Fruit fly (Drosophila melanogaster): ENCODE data around the gene RagA-B.
A peak's percentile ranks its signal among the peaks of the same experiment; 100 is the strongest.

RagA-B gene

DNA sequence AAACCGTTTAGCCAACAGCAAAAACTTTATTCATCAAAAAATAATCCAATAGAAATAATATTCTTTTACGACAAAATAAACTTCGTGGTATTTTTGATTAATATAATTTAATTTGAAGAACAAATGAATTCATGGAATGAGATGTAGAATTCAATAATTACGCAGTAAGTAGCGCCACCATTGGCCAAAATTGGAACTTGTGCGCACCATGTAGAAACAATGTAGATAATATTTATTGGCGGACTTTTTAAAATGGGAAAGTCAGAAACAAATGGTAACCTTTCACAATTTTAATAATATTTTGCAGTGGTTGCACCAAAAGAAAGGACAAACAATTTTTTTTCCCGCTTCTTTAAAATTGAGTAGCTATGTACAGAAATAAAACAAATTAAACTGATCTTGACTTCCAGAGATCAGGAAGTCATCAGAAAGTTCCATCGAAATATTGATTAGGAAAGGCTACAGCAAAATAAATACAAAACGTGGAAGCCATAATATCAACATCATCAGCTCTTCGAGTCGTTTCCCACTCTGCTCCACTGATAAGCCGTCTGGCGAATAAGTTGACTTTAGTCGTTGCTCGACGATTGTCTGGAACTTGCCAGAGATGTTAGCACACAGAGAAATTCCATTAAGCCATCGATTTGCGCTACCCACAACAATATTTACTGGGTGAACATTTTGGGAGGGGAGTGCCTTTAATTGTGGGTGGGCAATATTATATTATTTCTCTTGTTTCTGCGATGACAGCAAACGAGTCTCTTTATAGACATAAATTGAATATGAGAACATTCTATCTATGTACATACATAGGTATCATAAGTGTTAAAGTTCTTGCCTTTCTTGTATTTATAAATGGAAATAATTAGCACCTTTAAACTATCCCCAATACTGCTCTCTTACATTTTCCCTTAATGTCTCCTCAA, 4.0 kb downstream of the RagA-B start (continued):
- TF ChIP-seq HLH54F (GFP tag; optimal IDR thresholded peaks at IDR 0.05) (no peak), prd (optimal IDR thresholded peaks at IDR 0.05) (no peak), prd (GFP tag; IDR thresholded peaks at IDR 0.05) (no peak), NC2α (GFP tag; optimal IDR thresholded peaks at IDR 0.05) (no peak), gcm2 (GFP tag; optimal IDR thresholded peaks at IDR 0.05) (peak; percentile 3), CG10274 (GFP tag; optimal IDR thresholded peaks at IDR 0.05) (no peak), org-1 (GFP tag; optimal IDR thresholded peaks at IDR 0.05) (no peak), gem (tag; optimal IDR thresholded peaks at IDR 0.05) (peak; percentile 1), CG34422 (GFP tag; IDR thresholded peaks at IDR 0.05) (no peak), CG16813 (GFP tag; IDR thresholded peaks at IDR 0.05; ENCODE audit: partially characterized antibody) (peak; percentile 60; the same call in 2 of the 3 replicates), tap (tag; optimal IDR thresholded peaks at IDR 0.05) (no peak), CG12299 (tag; optimal IDR thresholded peaks at IDR 0.05) (no peak), CG6765 (GFP tag; optimal IDR thresholded peaks at IDR 0.05) (peak; percentile 2), cg (GFP tag; optimal IDR thresholded peaks at IDR 0.05) (no peak), HmgZ (tag; optimal IDR thresholded peaks at IDR 0.05) (peak; percentile 20), Hr39 (optimal IDR thresholded peaks at IDR 0.05) (no peak), aop (GFP tag; IDR thresholded peaks at IDR 0.05) (no peak), Dref (GFP tag; IDR thresholded peaks at IDR 0.05) (no peak), rib (GFP tag; IDR thresholded peaks at IDR 0.05) (0 out of 2 replicates have a peak, but pooled peaks have one; percentile 9), grn (GFP tag; optimal IDR thresholded peaks at IDR 0.05) (no peak), zfh1 (GFP tag; IDR thresholded peaks at IDR 0.05) (no peak; the same call in 2 of the 3 replicates), Fer2 (tag; optimal IDR thresholded peaks at IDR 0.05) (no peak), B-H1 (GFP tag; IDR thresholded peaks at IDR 0.05) (0 out of 3 replicates have a peak, but pooled peaks have one; percentile 12), shn (GFP tag; optimal IDR thresholded peaks at IDR 0.05) (no peak), CG10959 (GFP tag; IDR thresholded peaks at IDR 0.05) (no peak), H15 (GFP tag; IDR thresholded peaks at IDR 0.05) (0 out of 3 replicates have a peak, but pooled peaks have one; percentile 6), CG9727 (GFP tag; optimal IDR thresholded peaks at IDR 0.05) (peak; percentile 32), Myb (GFP tag; optimal IDR thresholded peaks at IDR 0.05) (no peak), bbx (GFP tag; IDR thresholded peaks at IDR 0.05; ENCODE audit: partially characterized antibody) (no peak), CG18619 (GFP tag; optimal IDR thresholded peaks at IDR 0.05) (no peak), da (GFP tag; optimal IDR thresholded peaks at IDR 0.05) (no peak), CG12236 (GFP tag; optimal IDR thresholded peaks at IDR 0.05) (no peak), eyg (GFP tag; optimal IDR thresholded peaks at IDR 0.05) (no peak), CG14014 (GFP tag; IDR thresholded peaks at IDR 0.05) (no peak), GATAe (GFP tag; conservative IDR thresholded peaks at IDR 0.05) (no peak), Gug (GFP tag; IDR thresholded peaks at IDR 0.05) (no peak), ftz-f1 (GFP tag; optimal IDR thresholded peaks at IDR 0.05) (no peak), pho (GFP tag; optimal IDR thresholded peaks at IDR 0.05) (no peak), CG11696 (GFP tag; IDR thresholded peaks at IDR 0.05) (no peak), CG4328 (GFP tag; optimal IDR thresholded peaks at IDR 0.05) (no peak), Ravus (GFP tag; IDR thresholded peaks at IDR 0.05) (no peak), CG12391 (tag; optimal IDR thresholded peaks at IDR 0.05) (peak; percentile 3), CG2129 (GFP tag; IDR thresholded peaks at IDR 0.05; ENCODE audit: partially characterized antibody) (no peak), tup (GFP tag; optimal IDR thresholded peaks at IDR 0.05) (no peak), CG32532 (GFP tag; IDR thresholded peaks at IDR 0.05) (peak; percentile 58; the same call in 1 of the 2 replicates), CG7928 (GFP tag; optimal IDR thresholded peaks at IDR 0.05) (no peak), stwl (tag; optimal IDR thresholded peaks at IDR 0.05) (peak; percentile 55), jumu (GFP tag; optimal IDR thresholded peaks at IDR 0.05) (no peak), CG9876 (GFP tag; optimal IDR thresholded peaks at IDR 0.05) (no peak), Xbp1 (GFP tag; optimal IDR thresholded peaks at IDR 0.05) (no peak)
